Fruit fly (Drosophila melanogaster) whole organism, embryonic: ENCODE measurements around the gene CG11342.

ENCODE experiments used
- Antp ChIP-seq: fragments of 200-800 bp; sonication (Bioruptor generic); optimal IDR thresholded peaks from 3 replicates; lab custom pipeline; 2016; ENCODE audit warnings: missing biosample characterization, missing genetic modification characterization
- CG10654 ChIP-seq: fragments of 200-800 bp; sonication (Bioruptor generic); optimal IDR thresholded peaks from 2 replicates; lab custom pipeline; 2016; ENCODE audit warnings: missing biosample characterization, missing genetic modification characterization
- CG12071 ChIP-seq: fragments of 200-800 bp; sonication (Bioruptor generic); optimal IDR thresholded peaks from 3 replicates; lab custom pipeline; 2018; ENCODE audit warnings: missing biosample characterization, mild to moderate bottlenecking, missing genetic modification characterization
- CG1233 ChIP-seq: fragments of 200-800 bp; sonication (Bioruptor generic); optimal IDR thresholded peaks from 4 replicates; lab custom pipeline; 2018; ENCODE audit warnings: missing biosample characterization, mild to moderate bottlenecking, missing genetic modification characterization
- CG14050 ChIP-seq: fragments of 200-800 bp; sonication (Bioruptor generic); IDR thresholded peaks from 3 replicates; pipeline ENCODE4 v1.3.6; 2022; ENCODE audit warnings: missing biosample characterization, missing genetic modification characterization
- CG14441 ChIP-seq: fragments of 200-800 bp; sonication (Bioruptor generic); IDR thresholded peaks from 2 replicates; pipeline ENCODE4 v1.3.6; 2022; ENCODE audit warnings: missing biosample characterization, missing genetic modification characterization
- CG14710 ChIP-seq: fragments of 200-800 bp; sonication (Bioruptor generic); optimal IDR thresholded peaks from 3 replicates; lab custom pipeline; 2019; ENCODE audit warnings: missing biosample characterization, mild to moderate bottlenecking, missing genetic modification characterization, moderate library complexity
- CG15601 ChIP-seq: fragments of 200-800 bp; sonication (Bioruptor generic); optimal IDR thresholded peaks from 3 replicates; lab custom pipeline; 2019; ENCODE audit warnings: missing biosample characterization, mild to moderate bottlenecking, missing genetic modification characterization, moderate library complexity
- CG1647 ChIP-seq: fragments of 200-800 bp; sonication (Bioruptor generic); optimal IDR thresholded peaks from 3 replicates; lab custom pipeline; 2016; ENCODE audit warnings: missing biosample characterization, missing genetic modification characterization
- CG16863 ChIP-seq: fragments of 200-800 bp; sonication (Bioruptor generic); optimal IDR thresholded peaks from 3 replicates; lab custom pipeline; 2016; ENCODE audit warnings: missing biosample characterization, missing genetic modification characterization
- CG17385 ChIP-seq: fragments of 200-800 bp; sonication (Bioruptor generic); optimal IDR thresholded peaks from 3 replicates; lab custom pipeline; 2018; ENCODE audit warnings: missing biosample characterization, mild to moderate bottlenecking, missing genetic modification characterization
- CG2678 ChIP-seq: fragments of 200-800 bp; sonication (Bioruptor generic); optimal IDR thresholded peaks from 3 replicates; lab custom pipeline; 2019; ENCODE audit warnings: missing biosample characterization, mild to moderate bottlenecking, missing genetic modification characterization, moderate library complexity
- CG32532 ChIP-seq: fragments of 200-800 bp; sonication (Bioruptor generic); IDR thresholded peaks from 2 replicates; pipeline ENCODE4 v1.3.6; 2022; ENCODE audit warnings: missing biosample characterization, missing genetic modification characterization
- CG32772 ChIP-seq: fragments of 200-800 bp; sonication (Bioruptor generic); IDR thresholded peaks from 2 replicates; pipeline ENCODE4 v1.3.6; 2022; ENCODE audit warnings: missing biosample characterization, missing genetic modification characterization
- CG34224 ChIP-seq: fragments of 200-800 bp; sonication (Bioruptor generic); IDR thresholded peaks from 3 replicates; pipeline ENCODE4 v1.3.6; 2022; ENCODE audit warnings: missing biosample characterization, missing genetic modification characterization; ENCODE audit not compliant: partially characterized antibody
- CG3838 ChIP-seq: fragments of 200-800 bp; sonication (Bioruptor generic); optimal IDR thresholded peaks from 3 replicates; lab custom pipeline; 2016; ENCODE audit warnings: missing biosample characterization, missing genetic modification characterization
- CG3847 ChIP-seq: fragments of 200-800 bp; sonication (Bioruptor generic); IDR thresholded peaks from 2 replicates; pipeline ENCODE4 v1.3.6; 2022; ENCODE audit warnings: missing biosample characterization, missing genetic modification characterization
- CG6813 ChIP-seq: fragments of 200-800 bp; sonication (Bioruptor generic); optimal IDR thresholded peaks from 2 replicates; lab custom pipeline; 2017; ENCODE audit warnings: missing biosample characterization, missing genetic modification characterization, mild to moderate bottlenecking, moderate library complexity, missing genetic modification reagents
- CG8281 ChIP-seq: fragments of 200-800 bp; sonication (Bioruptor generic); optimal IDR thresholded peaks from 2 replicates; lab custom pipeline; 2018; ENCODE audit warnings: missing biosample characterization, mild to moderate bottlenecking, missing genetic modification characterization, moderate library complexity
- CG8765 ChIP-seq: fragments of 200-800 bp; sonication (Bioruptor generic); IDR thresholded peaks from 2 replicates; pipeline ENCODE4 v1.3.6; 2022; ENCODE audit warnings: missing biosample characterization, missing genetic modification characterization
- CG9215 ChIP-seq: fragments of 200-800 bp; sonication (Bioruptor generic); IDR thresholded peaks from 2 replicates; pipeline ENCODE4 v1.3.6; 2022; ENCODE audit warnings: missing biosample characterization, missing genetic modification characterization
- Chrac-16 ChIP-seq: fragments of 200-800 bp; sonication (Bioruptor generic); optimal IDR thresholded peaks from 3 replicates; lab custom pipeline; 2016; ENCODE audit warnings: missing biosample characterization, missing genetic modification characterization
- D ChIP-seq, 2 experiments: fragments of 200-800 bp in 1 of 2; fragments of >200 bp in 1 of 2; sonication (Bioruptor generic) in 1 of 2; optimal IDR thresholded peaks; 2 replicates in 1 of 2; 3 replicates in 1 of 2; lab custom pipeline; 2017; ENCODE audit warnings: mild to moderate bottlenecking in 1 of 2, missing biosample characterization in 1 of 2, missing genetic modification characterization in 1 of 2, missing genetic modification reagents in 1 of 2
- Dip3 ChIP-seq: fragments of 200-800 bp; sonication (Bioruptor generic); optimal IDR thresholded peaks from 3 replicates; lab custom pipeline; 2016; ENCODE audit warnings: missing biosample characterization, missing genetic modification characterization
- E2f2 ChIP-seq: fragments of 200-800 bp; sonication (Bioruptor generic); IDR thresholded peaks from 2 replicates; pipeline ENCODE4 v1.3.6; 2022; ENCODE audit warnings: missing biosample characterization, missing genetic modification characterization
- Ets65A ChIP-seq: fragments of 200-800 bp; sonication (Bioruptor generic); peaks from one replicate; lab custom pipeline; 2016; ENCODE audit warnings: missing biosample characterization, missing genetic modification characterization
- H15 ChIP-seq: fragments of 200-800 bp; sonication (Bioruptor generic); IDR thresholded peaks from 3 replicates; pipeline ENCODE4 v1.3.6; 2022; ENCODE audit warnings: missing biosample characterization, missing genetic modification characterization
- H2.0 ChIP-seq: fragments of 200-800 bp; sonication (Bioruptor generic); IDR thresholded peaks from 2 replicates; pipeline ENCODE4 v1.3.6; 2022; ENCODE audit warnings: missing biosample characterization, missing genetic modification characterization
- HmgZ ChIP-seq: fragments of 200-800 bp; sonication (Bioruptor generic); optimal IDR thresholded peaks from 2 replicates; lab custom pipeline; 2018; ENCODE audit warnings: missing biosample characterization, mild to moderate bottlenecking, missing genetic modification characterization
- Hr39 ChIP-seq: fragments of >200 bp; optimal IDR thresholded peaks from 2 replicates; lab custom pipeline; 2017
- Hsf ChIP-seq: fragments of 200-800 bp; sonication (Bioruptor generic); optimal IDR thresholded peaks from 3 replicates; lab custom pipeline; 2016; ENCODE audit warnings: missing biosample characterization, missing genetic modification characterization
- MBD-R2 ChIP-seq: fragments of 200-800 bp; sonication (Bioruptor generic); IDR thresholded peaks from 2 replicates; pipeline ENCODE4 v1.3.6; 2022; ENCODE audit warnings: missing biosample characterization, missing genetic modification characterization
- Oli ChIP-seq: fragments of 200-800 bp; sonication (Bioruptor generic); optimal IDR thresholded peaks from 2 replicates; lab custom pipeline; 2018; ENCODE audit warnings: missing biosample characterization, mild to moderate bottlenecking, missing genetic modification characterization, moderate library complexity
- Poxn ChIP-seq: fragments of 200-800 bp; sonication (Bioruptor generic); IDR thresholded peaks from 2 replicates; pipeline ENCODE4 v1.3.6; 2022; ENCODE audit warnings: missing biosample characterization, missing genetic modification characterization
- Spps ChIP-seq: fragments of 200-800 bp; sonication (Bioruptor generic); optimal IDR thresholded peaks from 2 replicates; lab custom pipeline; 2018; ENCODE audit warnings: missing biosample characterization, mild to moderate bottlenecking, missing genetic modification characterization
- al ChIP-seq: fragments of 200-800 bp; sonication (Bioruptor generic); IDR thresholded peaks from 2 replicates; pipeline ENCODE4 v1.3.6; 2022; ENCODE audit warnings: missing biosample characterization, missing genetic modification characterization
- ase ChIP-seq: fragments of 200-800 bp; sonication (Bioruptor generic); IDR thresholded peaks from 3 replicates; pipeline ENCODE4 v1.3.6; 2022; ENCODE audit warnings: missing biosample characterization, missing genetic modification characterization
- ash1 ChIP-seq: fragments of 200-800 bp; sonication (Bioruptor generic); optimal IDR thresholded peaks from 2 replicates; lab custom pipeline; 2018; ENCODE audit warnings: missing biosample characterization, mild to moderate bottlenecking, missing genetic modification characterization
- br ChIP-seq: fragments of >200 bp; optimal IDR thresholded peaks from 2 replicates; lab custom pipeline; 2017
- crp ChIP-seq, 2 experiments: fragments of 200-800 bp; sonication (Bioruptor generic); optimal IDR thresholded peaks; 2 replicates in 1 of 2; 3 replicates in 1 of 2; lab custom pipeline; 2017; ENCODE audit warnings: missing biosample characterization in 2 of 2, missing genetic modification characterization in 2 of 2, mild to moderate bottlenecking in 1 of 2, moderate library complexity in 1 of 2
- gcm2 ChIP-seq: fragments of 200-800 bp; sonication (Bioruptor generic); optimal IDR thresholded peaks from 2 replicates; lab custom pipeline; 2016; ENCODE audit warnings: missing biosample characterization, missing genetic modification characterization
- gem ChIP-seq: fragments of 200-800 bp; sonication (Bioruptor generic); optimal IDR thresholded peaks from 2 replicates; lab custom pipeline; 2019; ENCODE audit warnings: missing biosample characterization, mild to moderate bottlenecking, missing genetic modification characterization, moderate library complexity
- jumu ChIP-seq: fragments of 200-800 bp; sonication (Bioruptor generic); optimal IDR thresholded peaks from 3 replicates; lab custom pipeline; 2016; ENCODE audit warnings: missing biosample characterization, missing genetic modification characterization
- maf-S ChIP-seq: fragments of 200-800 bp; sonication (Bioruptor generic); optimal IDR thresholded peaks from 2 replicates; lab custom pipeline; 2016; ENCODE audit warnings: missing biosample characterization, missing genetic modification characterization
- nom ChIP-seq: fragments of 200-800 bp; sonication (Bioruptor generic); optimal IDR thresholded peaks from 2 replicates; lab custom pipeline; 2017; ENCODE audit warnings: missing biosample characterization, missing genetic modification characterization, mild to moderate bottlenecking, moderate library complexity, missing genetic modification reagents
- pan ChIP-seq, 4 experiments: fragments of >200 bp in 3 of 4; fragments of 200-800 bp in 1 of 4; sonication (Bioruptor generic) in 1 of 4; optimal IDR thresholded peaks in 3 of 4; IDR thresholded peaks in 1 of 4; 2 replicates each; pipeline versions ENCODE4 v1.3.6 to Lab custom; 2017 to 2022; ENCODE audit warnings: missing biosample characterization in 2 of 4, missing genetic modification characterization in 2 of 4, mixed read lengths in 1 of 4
- pho ChIP-seq: fragments of 200-800 bp; sonication (Bioruptor generic); optimal IDR thresholded peaks from 2 replicates; lab custom pipeline; 2016; ENCODE audit warnings: missing biosample characterization, missing genetic modification characterization
- sens-2 ChIP-seq: fragments of 200-800 bp; sonication (Bioruptor generic); IDR thresholded peaks from 2 replicates; pipeline ENCODE4 v1.3.6; 2022; ENCODE audit warnings: missing biosample characterization, missing genetic modification characterization
- slbo ChIP-seq: fragments of 200-800 bp; sonication (Bioruptor generic); IDR thresholded peaks from 2 replicates; pipeline ENCODE4 v1.3.6; 2022; ENCODE audit warnings: missing biosample characterization, missing genetic modification characterization
- wdn ChIP-seq: fragments of 200-800 bp; sonication (Bioruptor generic); IDR thresholded peaks from 2 replicates; pipeline ENCODE4 v1.3.6; 2022; ENCODE audit warnings: missing biosample characterization, missing genetic modification characterization
- wor ChIP-seq: fragments of 200-800 bp; sonication (Bioruptor generic); IDR thresholded peaks from 2 replicates; pipeline ENCODE4 v1.3.6; 2022; ENCODE audit warnings: missing biosample characterization, missing genetic modification characterization

Gene CG11342

dm6 chr3L:4412974-4413373 is 45.7 kb upstream of the CG11342 start (continued):
- TF ChIP-seq CG1233 (GFP tag; lab: Kevin White, UChicago), result peak; percentile 27
- no peak for TF ChIP-seq br (lab: Kevin White, UChicago)
- no peak for TF ChIP-seq CG32772 (GFP tag; lab: Robert Waterston, UW)
- no peak for TF ChIP-seq CG1647 (GFP tag; lab: Kevin White, UChicago)
- no peak for TF ChIP-seq nom (GFP tag; lab: Kevin White, UChicago)
- no peak for TF ChIP-seq CG12071 (GFP tag; lab: Kevin White, UChicago)
- TF ChIP-seq wor (GFP tag; lab: Robert Waterston, UW), result peak; percentile 57
- TF ChIP-seq D (optimal IDR thresholded peaks at IDR 0.05; lab: Kevin White, UChicago), result no peak
- no peak for TF ChIP-seq D (GFP tag; optimal IDR thresholded peaks at IDR 0.05; lab: Kevin White, UChicago)
- TF ChIP-seq CG9215 (GFP tag; lab: Robert Waterston, UW), result peak; percentile 39; the same call in 1 of the 2 replicates
- TF ChIP-seq Chrac-16 (GFP tag; lab: Kevin White, UChicago), result peak; percentile 26
- no peak for TF ChIP-seq pan (optimal IDR thresholded peaks at IDR 0.05; lab: Kevin White, UChicago)
- TF ChIP-seq pan (GFP tag; optimal IDR thresholded peaks at IDR 0.05 in 1 of 2, IDR thresholded peaks at IDR 0.05 in 1 of 2), result peak in 1 of 2 experiments; percentile 84
- peak; percentile 45 for TF ChIP-seq Oli (tag; lab: Kevin White, UChicago)
- no peak for TF ChIP-seq CG6813 (GFP tag; lab: Kevin White, UChicago)
- TF ChIP-seq Hsf (GFP tag; lab: Kevin White, UChicago), result peak; percentile 18
- peak; percentile 72; the same call in 2 of the 3 replicates for TF ChIP-seq CG14050
- TF ChIP-seq CG14710 (tag; lab: Kevin White, UChicago), result no peak
- TF ChIP-seq CG17385 (GFP tag; lab: Kevin White, UChicago), result peak; percentile 39
- TF ChIP-seq ase (GFP tag; lab: Robert Waterston, UW), result peak; percentile 55; the same call in 1 of the 3 replicates
- TF ChIP-seq Dip3 (GFP tag; lab: Kevin White, UChicago), result peak; percentile 20
- no peak for TF ChIP-seq ash1 (GFP tag; lab: Kevin White, UChicago)
- TF ChIP-seq CG8281 (tag; lab: Kevin White, UChicago), result no peak
- TF ChIP-seq CG34224 (GFP tag; lab: Robert Waterston, UW), result 0 out of 3 replicates have a peak, but pooled peaks have one; percentile 9
- TF ChIP-seq Hr39, result no peak
- no peak for TF ChIP-seq H15 (GFP tag; lab: Robert Waterston, UW)
- TF ChIP-seq slbo (GFP tag; lab: Robert Waterston, UW), result peak; percentile 84
- peak; percentile 36; the same call in 1 of the 2 replicates for TF ChIP-seq MBD-R2 (GFP tag; lab: Robert Waterston, UW)
- peak; percentile 39 for TF ChIP-seq CG2678
- TF ChIP-seq Ets65A (GFP tag; lab: Kevin White, UChicago), result peak; percentile 78
- TF ChIP-seq maf-S, result peak; percentile 3
- TF ChIP-seq Antp, result peak; percentile 22
- no peak for TF ChIP-seq Poxn (GFP tag; lab: Robert Waterston, UW)
- no peak for TF ChIP-seq jumu
- TF ChIP-seq CG14441, result peak; percentile 74
- TF ChIP-seq sens-2 (GFP tag; lab: Robert Waterston, UW), result peak; percentile 49; the same call in 1 of the 2 replicates
- peak; percentile 59 for TF ChIP-seq wdn
- TF ChIP-seq pho (GFP tag; lab: Kevin White, UChicago), result peak; percentile 55
- TF ChIP-seq Spps (tag; lab: Kevin White, UChicago), result no peak
- TF ChIP-seq CG8765 (GFP tag; lab: Robert Waterston, UW), result no peak
- TF ChIP-seq H2.0 (GFP tag; lab: Robert Waterston, UW), result peak; percentile 70
- TF ChIP-seq HmgZ (tag; lab: Kevin White, UChicago), result no peak
- no peak for TF ChIP-seq crp (GFP tag; optimal IDR thresholded peaks at IDR 0.05; lab: Kevin White, UChicago)
- no peak for TF ChIP-seq CG16863 (GFP tag; lab: Kevin White, UChicago)
- TF ChIP-seq CG15601 (tag; lab: Kevin White, UChicago), result no peak
- TF ChIP-seq CG32532 (GFP tag; lab: Robert Waterston, UW), result peak; percentile 71
- TF ChIP-seq CG10654 (GFP tag; lab: Kevin White, UChicago), result no peak
- TF ChIP-seq CG3847, result peak; percentile 57; the same call in 1 of the 2 replicates
- TF ChIP-seq gcm2 (GFP tag; lab: Kevin White, UChicago), result no peak
- peak; percentile 60 for TF ChIP-seq gem (tag; lab: Kevin White, UChicago)
- no peak for TF ChIP-seq CG3838 (GFP tag; lab: Kevin White, UChicago)
- TF ChIP-seq E2f2, result no peak
- peak; percentile 77 for TF ChIP-seq al (GFP tag; lab: Robert Waterston, UW)
